Worm (Caenorhabditis elegans): Measurements from ENCODE around the gene Y113G7A.16.

The Y113G7A.16 gene

DNA sequence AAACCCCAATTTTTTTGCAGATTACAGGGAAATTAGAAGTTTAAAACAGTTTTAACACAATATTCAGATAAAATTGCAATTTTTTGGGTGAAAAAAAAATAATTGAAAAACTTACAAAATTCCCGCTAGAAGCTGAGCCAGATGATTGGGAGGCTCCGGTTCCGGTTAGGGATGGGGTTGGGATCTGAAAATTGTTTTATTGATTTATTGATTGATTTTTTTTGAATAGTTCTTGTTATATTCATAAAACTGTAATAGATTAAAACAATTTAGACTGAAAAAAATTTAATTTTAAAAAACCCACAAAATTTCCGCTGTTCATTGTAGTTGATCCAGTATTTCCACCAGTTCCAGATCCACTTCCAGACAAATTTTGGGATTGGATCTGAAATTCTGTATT lies 22.0 kb downstream of the Y113G7A.16 start:
- TF ChIP-seq nhr-237 (tag; optimal IDR thresholded peaks at IDR 0.05): no peak
- TF ChIP-seq mab-5 (tag; optimal IDR thresholded peaks at IDR 0.05): no peak
- no peak for TF ChIP-seq nhr-2 (tag; optimal IDR thresholded peaks at IDR 0.05)
- TF ChIP-seq blmp-1 (tag; optimal IDR thresholded peaks at IDR 0.05): no peak
- no peak for TF ChIP-seq mls-2 (tag; optimal IDR thresholded peaks at IDR 0.05)
- no peak for TF ChIP-seq lsy-2 (tag; optimal IDR thresholded peaks at IDR 0.05)
- TF ChIP-seq unc-120 (tag; optimal IDR thresholded peaks at IDR 0.05; ENCODE audit: poor library complexity, severe bottlenecking): no peak
- TF ChIP-seq tbx-8 (GFP tag; optimal IDR thresholded peaks at IDR 0.05): no peak
- no peak for TF ChIP-seq nhr-28 (tag; optimal IDR thresholded peaks at IDR 0.05)
- no peak for TF ChIP-seq sem-2 (GFP tag; optimal IDR thresholded peaks at IDR 0.05)
- TF ChIP-seq cnd-1 (tag; optimal IDR thresholded peaks at IDR 0.05): no peak
- TF ChIP-seq bed-3 (GFP tag; optimal IDR thresholded peaks at IDR 0.05): no peak
- no peak for TF ChIP-seq lin-32 (GFP tag; optimal IDR thresholded peaks at IDR 0.05)
- TF ChIP-seq drap-1 (GFP tag; optimal IDR thresholded peaks at IDR 0.05): no peak
- TF ChIP-seq ceh-43 (GFP tag; optimal IDR thresholded peaks at IDR 0.05): no peak

DNA sequence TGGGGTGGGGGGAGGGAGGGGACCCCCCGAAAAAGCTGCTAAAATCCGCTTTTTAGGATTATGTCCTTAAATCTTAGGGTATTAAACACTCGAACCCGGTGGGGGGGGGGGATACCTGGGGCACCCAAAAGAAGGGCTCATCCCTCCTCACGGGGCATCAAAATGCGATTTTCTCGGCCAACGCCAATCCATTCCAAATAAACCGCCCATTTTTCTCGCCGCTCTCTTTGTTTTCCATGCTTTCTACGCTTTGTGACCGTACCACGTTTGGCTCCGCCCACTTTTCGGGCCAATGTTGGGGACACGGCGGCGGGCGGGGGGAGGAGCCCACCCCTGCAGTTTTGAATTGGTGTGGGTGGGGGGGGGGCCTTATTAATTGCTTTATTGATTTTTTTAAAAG lies 24.1 kb downstream of the Y113G7A.16 start:
- TF ChIP-seq ceh-83 (GFP tag; optimal IDR thresholded peaks at IDR 0.05): peak; percentile 11
- TF ChIP-seq unc-120 (tag; optimal IDR thresholded peaks at IDR 0.05; ENCODE audit: poor library complexity, severe bottlenecking): peak; percentile 1
- TF ChIP-seq flh-1 (GFP tag; optimal IDR thresholded peaks at IDR 0.05): no peak
- TF ChIP-seq lsy-2 (tag; optimal IDR thresholded peaks at IDR 0.05): peak; percentile 70
- TF ChIP-seq tbx-8 (GFP tag; optimal IDR thresholded peaks at IDR 0.05): no peak
- TF ChIP-seq mls-2 (tag; optimal IDR thresholded peaks at IDR 0.05): peak; percentile 74
- peak; percentile 2 for TF ChIP-seq sptf-1 (tag; optimal IDR thresholded peaks at IDR 0.05)
- TF ChIP-seq elt-3 (tag; optimal IDR thresholded peaks at IDR 0.05): no peak

DNA sequence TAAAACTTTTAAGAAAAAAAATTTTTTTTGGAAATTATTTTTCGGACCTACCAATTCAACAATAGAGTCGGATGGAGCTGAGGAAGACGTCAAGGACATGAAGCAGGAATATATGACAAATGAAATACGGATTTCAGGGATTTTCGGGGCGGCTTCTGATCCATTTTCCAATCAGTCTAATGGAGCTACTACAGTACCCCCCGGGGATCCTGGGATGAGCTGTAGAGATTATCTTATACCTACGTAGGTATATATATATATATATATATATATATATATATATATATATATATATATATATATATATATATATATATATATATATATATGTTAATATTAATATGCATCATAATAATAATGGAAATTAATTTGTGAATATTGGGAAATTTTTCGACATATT lies 26.7 kb downstream of the Y113G7A.16 start, which contains the start of gene ttx-1:
Gene ttx-1 (minus strand): TSS at position 101 of the 400 bp plus-strand sequence.
- TF ChIP-seq drap-1 (GFP tag; optimal IDR thresholded peaks at IDR 0.05) (no peak), lsy-2 (tag; optimal IDR thresholded peaks at IDR 0.05) (no peak), ceh-83 (GFP tag; optimal IDR thresholded peaks at IDR 0.05) (no peak), mab-5 (tag; optimal IDR thresholded peaks at IDR 0.05) (no peak), cnd-1 (tag; optimal IDR thresholded peaks at IDR 0.05) (no peak), ceh-39 (tag; optimal IDR thresholded peaks at IDR 0.05) (no peak), ham-2 (GFP tag; optimal IDR thresholded peaks at IDR 0.05) (no peak), nhr-76 (tag; optimal IDR thresholded peaks at IDR 0.05) (no peak), hlh-1 (tag; optimal IDR thresholded peaks at IDR 0.05) (no peak), flh-1 (GFP tag; optimal IDR thresholded peaks at IDR 0.05) (no peak), pha-4 (tag; optimal IDR thresholded peaks at IDR 0.05) (no peak), nhr-2 (tag; optimal IDR thresholded peaks at IDR 0.05) (no peak), snpc-4 (tag; optimal IDR thresholded peaks at IDR 0.05) (no peak), zip-8 (tag; optimal IDR thresholded peaks at IDR 0.05) (no peak), lin-32 (GFP tag; optimal IDR thresholded peaks at IDR 0.05) (no peak)

DNA sequence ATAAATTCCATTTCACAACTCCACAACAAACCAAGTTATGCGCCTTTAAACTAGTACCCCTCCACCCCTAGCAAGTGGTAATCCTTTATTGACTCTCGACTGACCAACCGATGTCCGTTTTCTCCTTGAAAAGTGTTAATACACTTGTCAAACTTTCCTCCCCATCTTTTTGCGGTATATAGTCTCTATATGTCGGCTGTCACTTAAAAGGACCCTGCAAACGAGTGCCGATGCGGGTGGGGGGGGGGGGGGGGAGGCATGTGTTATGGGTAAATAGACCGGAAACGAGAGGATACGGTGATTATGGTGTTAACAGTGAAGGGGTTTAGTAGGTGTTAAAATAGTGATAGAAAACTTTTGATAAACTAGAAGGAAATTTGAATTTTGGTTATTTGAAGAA lies 27.7 kb downstream of the Y113G7A.16 start:
- TF ChIP-seq snpc-4 (tag; optimal IDR thresholded peaks at IDR 0.05) (no peak), unc-120 (tag; optimal IDR thresholded peaks at IDR 0.05; ENCODE audit: poor library complexity, severe bottlenecking) (no peak), nhr-28 (tag; optimal IDR thresholded peaks at IDR 0.05) (no peak), unc-39 (tag; optimal IDR thresholded peaks at IDR 0.05) (no peak), mab-5 (tag; optimal IDR thresholded peaks at IDR 0.05) (no peak), lsy-2 (tag; optimal IDR thresholded peaks at IDR 0.05) (no peak), elt-3 (tag; optimal IDR thresholded peaks at IDR 0.05) (no peak), ceh-39 (tag; optimal IDR thresholded peaks at IDR 0.05) (no peak), drap-1 (GFP tag; optimal IDR thresholded peaks at IDR 0.05) (no peak), nhr-2 (tag; optimal IDR thresholded peaks at IDR 0.05) (no peak), mep-1 (tag; optimal IDR thresholded peaks at IDR 0.05) (no peak), lin-32 (GFP tag; optimal IDR thresholded peaks at IDR 0.05) (no peak), sem-2 (GFP tag; optimal IDR thresholded peaks at IDR 0.05) (no peak), unc-62 (GFP tag; optimal IDR thresholded peaks at IDR 0.05) (no peak), blmp-1 (tag; optimal IDR thresholded peaks at IDR 0.05) (no peak)

DNA sequence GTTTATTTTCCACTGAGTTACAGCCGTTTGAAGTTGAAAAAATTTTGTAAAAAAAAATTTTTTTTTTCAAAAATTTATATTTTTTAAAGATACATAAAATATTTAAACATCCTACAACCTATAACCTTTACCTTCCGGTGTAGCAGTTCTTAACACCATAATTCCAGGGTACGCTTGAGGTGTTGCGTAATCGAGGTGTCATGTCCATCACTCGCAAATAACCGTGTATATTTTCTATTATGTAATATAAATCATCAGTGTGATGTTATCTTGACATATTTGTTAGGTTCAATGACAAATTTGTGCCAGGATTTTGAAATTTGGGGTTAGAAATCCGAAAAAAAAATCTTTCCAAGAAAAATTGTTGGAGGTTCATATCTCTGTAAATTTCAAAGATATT lies 29.7 kb downstream of the Y113G7A.16 start:
- TF ChIP-seq cnd-1 (tag; optimal IDR thresholded peaks at IDR 0.05) (no peak), unc-62 (GFP tag; optimal IDR thresholded peaks at IDR 0.05) (peak; percentile 14), nhr-12 (tag; optimal IDR thresholded peaks at IDR 0.05) (no peak), pha-4 (tag; optimal IDR thresholded peaks at IDR 0.05) (no peak), nhr-28 (tag; optimal IDR thresholded peaks at IDR 0.05) (no peak), lsy-2 (tag; optimal IDR thresholded peaks at IDR 0.05) (no peak), lin-13 (tag; optimal IDR thresholded peaks at IDR 0.05) (no peak), ceh-83 (GFP tag; optimal IDR thresholded peaks at IDR 0.05) (no peak), nhr-76 (tag; optimal IDR thresholded peaks at IDR 0.05) (no peak), nhr-2 (tag; optimal IDR thresholded peaks at IDR 0.05) (peak; percentile 84), M03D4.4 (tag; optimal IDR thresholded peaks at IDR 0.05) (no peak), tbx-8 (GFP tag; optimal IDR thresholded peaks at IDR 0.05) (no peak), ceh-39 (tag; optimal IDR thresholded peaks at IDR 0.05) (no peak), sem-2 (GFP tag; optimal IDR thresholded peaks at IDR 0.05) (no peak), mls-2 (tag; optimal IDR thresholded peaks at IDR 0.05) (no peak), elt-3 (tag; optimal IDR thresholded peaks at IDR 0.05) (no peak), nhr-237 (tag; optimal IDR thresholded peaks at IDR 0.05) (no peak), unc-39 (tag; optimal IDR thresholded peaks at IDR 0.05) (no peak), blmp-1 (tag; optimal IDR thresholded peaks at IDR 0.05) (no peak), zip-8 (tag; optimal IDR thresholded peaks at IDR 0.05) (peak; percentile 93)
